Worm (Caenorhabditis elegans): ENCODE measurements around the gene T03F7.6.

T03F7.6 gene

DNA sequence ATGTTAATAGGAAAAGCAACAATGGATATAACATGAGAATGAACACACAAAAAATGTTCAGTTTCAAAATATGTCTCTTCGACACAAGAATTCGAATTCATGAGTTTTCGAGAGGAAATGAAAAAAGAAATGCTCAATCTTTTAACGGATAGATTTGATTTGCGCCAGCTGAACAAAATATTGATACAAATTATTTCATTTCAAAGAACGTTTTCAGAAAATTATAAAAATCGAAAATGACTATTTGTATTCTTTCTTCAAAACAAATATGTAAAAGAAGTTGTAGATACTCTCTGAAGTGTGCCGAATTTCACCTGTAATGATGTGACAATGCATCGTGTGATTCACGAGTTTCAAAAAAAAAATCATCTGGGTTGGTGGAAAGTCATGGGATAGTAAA is 6.0 kb downstream of the T03F7.6 start, which contains the start of gene srh-47:
TSS of gene srh-47 (minus strand) at position 101 of the 400 bp plus-strand sequence.
- no peak for TF ChIP-seq ama-1 (optimal IDR thresholded peaks at IDR 0.05)

DNA sequence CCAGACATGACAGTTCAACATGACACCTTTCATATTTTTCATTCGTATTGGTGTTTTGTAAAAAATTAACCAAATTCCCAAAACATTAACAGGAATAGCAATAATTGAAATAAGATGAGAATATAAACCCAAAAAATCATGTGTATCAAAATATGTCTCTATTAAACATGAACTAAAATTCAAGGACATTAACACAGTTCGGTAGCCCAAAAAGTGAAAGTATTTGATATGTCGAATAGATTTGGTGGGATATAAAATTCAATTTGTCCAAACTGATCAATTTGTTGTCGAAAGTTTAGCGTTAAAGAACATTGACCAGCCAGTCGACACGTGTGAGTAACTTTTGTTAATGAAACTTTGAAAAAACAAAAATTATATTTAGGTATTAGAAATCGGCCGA is 8.2 kb downstream of the T03F7.6 start, which contains the start of gene srh-46:
TSS of gene srh-46 (minus strand) at position 189 of the 400 bp plus-strand sequence.
- TF ChIP-seq peb-1 (tag; optimal IDR thresholded peaks at IDR 0.05): no peak
- TF ChIP-seq nhr-6 (tag; optimal IDR thresholded peaks at IDR 0.05): no peak
- TF ChIP-seq blmp-1 (tag; optimal IDR thresholded peaks at IDR 0.05; ENCODE audit: insufficient read depth): peak; percentile 67
- no peak for TF ChIP-seq lin-11 (tag; optimal IDR thresholded peaks at IDR 0.05)
- TF ChIP-seq mdl-1 (tag; optimal IDR thresholded peaks at IDR 0.05): no peak

DNA sequence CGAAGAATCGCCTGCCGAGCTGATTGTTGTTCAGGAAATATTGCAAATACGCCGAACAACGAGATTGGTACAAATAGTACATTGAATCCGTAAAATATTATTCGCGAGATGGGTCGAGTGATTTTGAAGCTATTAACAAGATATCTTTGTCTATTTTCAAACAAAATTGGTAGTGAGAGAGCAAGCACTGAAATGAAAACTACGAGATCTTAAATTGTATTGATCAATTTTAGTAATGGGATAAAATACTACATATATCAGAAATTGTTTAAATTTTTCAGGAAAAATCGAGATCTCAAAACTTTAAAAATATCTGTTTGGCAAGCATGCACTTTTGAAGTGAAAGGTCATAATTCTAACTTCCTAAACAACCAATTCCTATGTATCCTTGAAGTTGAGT is 9.7 kb downstream of the T03F7.6 start:
- TF ChIP-seq ztf-4 (tag; optimal IDR thresholded peaks at IDR 0.05) (no peak), nhr-237 (tag; optimal IDR thresholded peaks at IDR 0.05) (no peak), aly-2 (tag; optimal IDR thresholded peaks at IDR 0.05) (no peak), blmp-1 (tag; optimal IDR thresholded peaks at IDR 0.05; ENCODE audit: insufficient read depth) (no peak), lin-39 (tag; optimal IDR thresholded peaks at IDR 0.05) (no peak), C34F6.9 (tag; optimal IDR thresholded peaks at IDR 0.05) (no peak), sma-3 (GFP tag; optimal IDR thresholded peaks at IDR 0.05) (no peak), nhr-25 (tag; optimal IDR thresholded peaks at IDR 0.05) (no peak), fos-1 (tag; optimal IDR thresholded peaks at IDR 0.05) (no peak), nhr-6 (tag; optimal IDR thresholded peaks at IDR 0.05) (no peak), nhr-23 (tag; optimal IDR thresholded peaks at IDR 0.05) (no peak), lsy-2 (tag; optimal IDR thresholded peaks at IDR 0.05) (no peak), ama-1 (optimal IDR thresholded peaks at IDR 0.05) (no peak), lin-11 (tag; optimal IDR thresholded peaks at IDR 0.05) (no peak), dmd-4 (tag; optimal IDR thresholded peaks at IDR 0.05) (no peak), unc-62 (GFP tag; optimal IDR thresholded peaks at IDR 0.05) (no peak), mab-5 (tag; optimal IDR thresholded peaks at IDR 0.05) (no peak)

DNA sequence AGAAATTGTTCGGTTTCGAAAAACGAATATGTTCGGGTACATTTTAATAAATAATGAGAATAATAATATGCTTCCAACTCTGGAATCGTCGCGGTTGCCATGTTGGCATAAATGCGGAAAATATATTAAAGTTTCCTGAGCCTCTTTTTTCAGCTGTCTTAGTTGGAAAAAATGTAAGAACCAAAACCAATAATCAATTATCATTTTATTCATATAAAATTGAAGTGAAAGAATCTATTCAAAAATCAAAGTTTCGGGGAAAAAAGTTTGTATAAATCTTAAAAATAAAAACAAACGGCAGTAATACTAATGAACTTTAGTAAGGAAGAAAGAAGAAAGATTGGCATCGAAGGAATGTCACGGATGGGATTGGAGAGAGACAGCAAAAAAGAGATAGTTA is 10.4 kb downstream of the T03F7.6 start, which contains the start of gene srh-45:
TSS of gene srh-45 (minus strand) at position 101 of the 400 bp plus-strand sequence.
- no peak for TF ChIP-seq alr-1 (tag; optimal IDR thresholded peaks at IDR 0.05)
- TF ChIP-seq ztf-4 (tag; optimal IDR thresholded peaks at IDR 0.05): no peak
- no peak for TF ChIP-seq mbf-1 (tag; optimal IDR thresholded peaks at IDR 0.05)
- no peak for TF ChIP-seq skn-1 (tag; optimal IDR thresholded peaks at IDR 0.05)
- TF ChIP-seq nhr-12 (tag; optimal IDR thresholded peaks at IDR 0.05): no peak
- TF ChIP-seq fos-1 (tag; optimal IDR thresholded peaks at IDR 0.05): no peak
- no peak for TF ChIP-seq sem-4 (tag; optimal IDR thresholded peaks at IDR 0.05)
- TF ChIP-seq nhr-21 (tag; optimal IDR thresholded peaks at IDR 0.05): no peak
- TF ChIP-seq unc-55 (GFP tag; optimal IDR thresholded peaks at IDR 0.05): no peak
- TF ChIP-seq R02D3.7 (tag; optimal IDR thresholded peaks at IDR 0.05): no peak
- no peak for TF ChIP-seq lin-13 (GFP tag; optimal IDR thresholded peaks at IDR 0.05)
- no peak for TF ChIP-seq mdl-1 (tag; optimal IDR thresholded peaks at IDR 0.05)
- TF ChIP-seq ztf-11 (tag; optimal IDR thresholded peaks at IDR 0.05): no peak
- no peak for TF ChIP-seq unc-62 (GFP tag; optimal IDR thresholded peaks at IDR 0.05)
- TF ChIP-seq elt-3 (tag; optimal IDR thresholded peaks at IDR 0.05): no peak
- TF ChIP-seq zag-1 (tag; optimal IDR thresholded peaks at IDR 0.05): no peak
- TF ChIP-seq nhr-129 (tag; optimal IDR thresholded peaks at IDR 0.05): no peak

- TF ChIP-seq mbf-1 (tag; optimal IDR thresholded peaks at IDR 0.05) (no peak), ceh-82 (tag; optimal IDR thresholded peaks at IDR 0.05) (no peak), ztf-1 (GFP tag; conservative IDR thresholded peaks at IDR 0.05) (no peak), F13H6.1 (tag; optimal IDR thresholded peaks at IDR 0.05) (peak; percentile 55), gmeb-1 (tag; optimal IDR thresholded peaks at IDR 0.05) (no peak), blmp-1 (tag; optimal IDR thresholded peaks at IDR 0.05; ENCODE audit: insufficient read depth) (no peak), elt-1 (tag; optimal IDR thresholded peaks at IDR 0.05) (no peak), mab-5 (tag; optimal IDR thresholded peaks at IDR 0.05) (peak; percentile 65), crh-2 (tag; optimal IDR thresholded peaks at IDR 0.05) (no peak), sma-9 (GFP tag; optimal IDR thresholded peaks at IDR 0.05) (peak; percentile 48), sma-9 (tag; optimal IDR thresholded peaks at IDR 0.05) (no peak), C34F6.9 (tag; optimal IDR thresholded peaks at IDR 0.05) (peak; percentile 1), peb-1 (tag; optimal IDR thresholded peaks at IDR 0.05) (no peak), lin-11 (tag; optimal IDR thresholded peaks at IDR 0.05) (no peak), nhr-21 (tag; optimal IDR thresholded peaks at IDR 0.05) (no peak), skn-1 (tag; optimal IDR thresholded peaks at IDR 0.05) (no peak), lin-39 (tag; optimal IDR thresholded peaks at IDR 0.05) (no peak), ZK546.5 (tag; optimal IDR thresholded peaks at IDR 0.05) (no peak), ama-1 (optimal IDR thresholded peaks at IDR 0.05) (no peak)
Measured at ce11 chrV:11307781-11308180, 13.3 kb downstream of the T03F7.6 start.

All from whole organism, L2 larva.